Fruit fly (Drosophila melanogaster) whole organism, embryonic: ENCODE results near the gene CG6287.

Experiments
- Atf3 ChIP-seq: fragments of 200-800 bp; sonication (Bioruptor generic); optimal IDR thresholded peaks from 3 replicates; lab custom pipeline; 2016; ENCODE audit warnings: missing biosample characterization, missing genetic modification characterization
- Atf6 ChIP-seq: fragments of 200-800 bp; sonication (Bioruptor generic); IDR thresholded peaks from 2 replicates; pipeline ENCODE4 v1.3.6; 2022; ENCODE audit warnings: missing biosample characterization, missing genetic modification characterization
- CG10654 ChIP-seq: fragments of 200-800 bp; sonication (Bioruptor generic); optimal IDR thresholded peaks from 2 replicates; lab custom pipeline; 2016; ENCODE audit warnings: missing biosample characterization, missing genetic modification characterization
- CG15479 ChIP-seq: fragments of 200-800 bp; sonication (Bioruptor generic); optimal IDR thresholded peaks from 3 replicates; lab custom pipeline; 2019; ENCODE audit warnings: missing biosample characterization, mild to moderate bottlenecking, missing genetic modification characterization, moderate library complexity
- CG1603 ChIP-seq: fragments of 200-800 bp; sonication (Bioruptor generic); optimal IDR thresholded peaks from 2 replicates; lab custom pipeline; 2019; ENCODE audit warnings: missing biosample characterization, mild to moderate bottlenecking, missing genetic modification characterization, moderate library complexity
- CG17359 ChIP-seq: fragments of 200-800 bp; sonication (Bioruptor generic); optimal IDR thresholded peaks from 3 replicates; lab custom pipeline; 2018; ENCODE audit warnings: missing biosample characterization, mild to moderate bottlenecking, missing genetic modification characterization, moderate library complexity
- CG2116 ChIP-seq: fragments of 200-800 bp; sonication (Bioruptor generic); optimal IDR thresholded peaks from 3 replicates; lab custom pipeline; 2018; ENCODE audit warnings: missing biosample characterization, mild to moderate bottlenecking, missing genetic modification characterization
- CG31441 ChIP-seq: fragments of 200-800 bp; sonication (Bioruptor generic); IDR thresholded peaks from 2 replicates; pipeline ENCODE4 v1.3.6; 2022; ENCODE audit warnings: missing biosample characterization, missing genetic modification characterization
- CG4404 ChIP-seq: fragments of 200-800 bp; sonication (Bioruptor generic); IDR thresholded peaks from 2 replicates; pipeline ENCODE4 v1.3.6; 2022; ENCODE audit warnings: missing biosample characterization, missing genetic modification characterization
- CG4424 ChIP-seq: fragments of 200-800 bp; sonication (Bioruptor generic); optimal IDR thresholded peaks from 3 replicates; lab custom pipeline; 2016; ENCODE audit warnings: missing biosample characterization, missing genetic modification characterization
- CG5180 ChIP-seq: fragments of 200-800 bp; sonication (Bioruptor generic); optimal IDR thresholded peaks from 3 replicates; lab custom pipeline; 2017; ENCODE audit warnings: missing biosample characterization, missing genetic modification characterization, mild to moderate bottlenecking, moderate library complexity, missing genetic modification reagents
- CG6654 ChIP-seq: fragments of 200-800 bp; sonication (Bioruptor generic); optimal IDR thresholded peaks from 2 replicates; lab custom pipeline; 2017; ENCODE audit warnings: missing biosample characterization, mild to moderate bottlenecking, missing genetic modification characterization
- CG6791 ChIP-seq: fragments of 200-800 bp; sonication (Bioruptor generic); IDR thresholded peaks from 3 replicates; pipeline ENCODE4 v1.3.6; 2022; ENCODE audit warnings: missing biosample characterization, missing genetic modification characterization; ENCODE audit not compliant: partially characterized antibody
- CG7745 ChIP-seq: fragments of 200-800 bp; sonication (Bioruptor generic); optimal IDR thresholded peaks from 2 replicates; lab custom pipeline; 2018; ENCODE audit warnings: missing biosample characterization, mild to moderate bottlenecking, missing genetic modification characterization, moderate library complexity
- CG7963 ChIP-seq: fragments of 200-800 bp; sonication (Bioruptor generic); IDR thresholded peaks from 3 replicates; pipeline ENCODE4 v1.3.6; 2022; ENCODE audit warnings: missing biosample characterization, missing genetic modification characterization; ENCODE audit not compliant: partially characterized antibody
- CG9932 ChIP-seq: fragments of 200-800 bp; sonication (Bioruptor generic); IDR thresholded peaks from 2 replicates; pipeline ENCODE4 v1.3.6; 2022; ENCODE audit warnings: missing biosample characterization, missing genetic modification characterization
- D19A ChIP-seq: fragments of 200-800 bp; optimal IDR thresholded peaks from 3 replicates; lab custom pipeline; 2019; ENCODE audit warnings: missing biosample characterization, mild to moderate bottlenecking, missing genetic modification characterization, moderate library complexity
- Doc3 ChIP-seq: fragments of 200-800 bp; sonication (Bioruptor generic); IDR thresholded peaks from 3 replicates; pipeline ENCODE4 v1.3.6; 2022; ENCODE audit warnings: missing biosample characterization, missing genetic modification characterization; ENCODE audit not compliant: partially characterized antibody
- Ets97D ChIP-seq: fragments of 200-800 bp; sonication (Bioruptor generic); optimal IDR thresholded peaks from 3 replicates; lab custom pipeline; 2016; ENCODE audit warnings: missing biosample characterization, missing genetic modification characterization
- Fer3 ChIP-seq: fragments of 200-800 bp; sonication (Bioruptor generic); optimal IDR thresholded peaks from 2 replicates; lab custom pipeline; 2018; ENCODE audit warnings: missing biosample characterization, mild to moderate bottlenecking, missing genetic modification characterization, moderate library complexity
- H15 ChIP-seq: fragments of 200-800 bp; sonication (Bioruptor generic); IDR thresholded peaks from 3 replicates; pipeline ENCODE4 v1.3.6; 2022; ENCODE audit warnings: missing biosample characterization, missing genetic modification characterization
- HLH3B ChIP-seq: fragments of 200-800 bp; sonication (Bioruptor generic); IDR thresholded peaks from 2 replicates; pipeline ENCODE4 v1.3.6; 2022; ENCODE audit warnings: missing biosample characterization, missing genetic modification characterization
- Hsf ChIP-seq: fragments of 200-800 bp; sonication (Bioruptor generic); optimal IDR thresholded peaks from 3 replicates; lab custom pipeline; 2016; ENCODE audit warnings: missing biosample characterization, missing genetic modification characterization
- Med ChIP-seq: fragments of 200-800 bp; sonication (Bioruptor generic); peaks from one replicate; lab custom pipeline; 2016; ENCODE audit warnings: missing biosample characterization, missing genetic modification characterization, mild to moderate bottlenecking, inconsistent platforms, moderate library complexity
- Mrtf ChIP-seq: fragments of 200-800 bp; sonication (Bioruptor generic); IDR thresholded peaks from 3 replicates; pipeline ENCODE4 v1.3.6; 2022; ENCODE audit warnings: missing biosample characterization, missing genetic modification characterization
- NK7.1 ChIP-seq: fragments of 200-800 bp; sonication (Bioruptor generic); optimal IDR thresholded peaks from 3 replicates; lab custom pipeline; 2016; ENCODE audit warnings: missing biosample characterization, missing genetic modification characterization
- Ravus ChIP-seq: fragments of 200-800 bp; sonication (Bioruptor generic); IDR thresholded peaks from 2 replicates; pipeline ENCODE4 v1.3.6; 2022; ENCODE audit warnings: missing biosample characterization, missing genetic modification characterization
- Sin3A ChIP-seq: fragments of >200 bp; optimal IDR thresholded peaks from 2 replicates; lab custom pipeline; 2018
- ab ChIP-seq: fragments of 200-800 bp; sonication (Bioruptor generic); optimal IDR thresholded peaks from 2 replicates; lab custom pipeline; 2016; ENCODE audit warnings: missing biosample characterization, missing genetic modification characterization
- abd-A ChIP-seq: fragments of 200-800 bp; sonication (Bioruptor generic); optimal IDR thresholded peaks from 3 replicates; lab custom pipeline; 2019; ENCODE audit warnings: missing biosample characterization, mild to moderate bottlenecking, missing genetic modification characterization, moderate library complexity
- al ChIP-seq: fragments of 200-800 bp; sonication (Bioruptor generic); IDR thresholded peaks from 2 replicates; pipeline ENCODE4 v1.3.6; 2022; ENCODE audit warnings: missing biosample characterization, missing genetic modification characterization
- bab2 ChIP-seq: fragments of 200-800 bp; sonication (Bioruptor generic); optimal IDR thresholded peaks from 2 replicates; lab custom pipeline; 2016; ENCODE audit warnings: missing biosample characterization, missing genetic modification characterization
- bigmax ChIP-seq: fragments of 200-800 bp; sonication (Bioruptor generic); optimal IDR thresholded peaks from 2 replicates; lab custom pipeline; 2018; ENCODE audit warnings: missing biosample characterization, mild to moderate bottlenecking, missing genetic modification characterization
- chif ChIP-seq, 2 experiments: fragments of 200-800 bp; sonication (Bioruptor generic); optimal IDR thresholded peaks; 3 replicates each; lab custom pipeline; 2016; ENCODE audit warnings: missing biosample characterization in 2 of 2, missing genetic modification characterization in 2 of 2
- emc ChIP-seq: fragments of 200-800 bp; sonication (Bioruptor generic); optimal IDR thresholded peaks from 2 replicates; lab custom pipeline; 2016; ENCODE audit warnings: missing biosample characterization, missing genetic modification characterization
- en ChIP-seq: fragments of 200-800 bp; sonication (Bioruptor generic); optimal IDR thresholded peaks from 2 replicates; lab custom pipeline; 2016; ENCODE audit warnings: missing biosample characterization, missing genetic modification characterization
- exex ChIP-seq: fragments of 200-800 bp; sonication (Bioruptor generic); optimal IDR thresholded peaks from 4 replicates; lab custom pipeline; 2018; ENCODE audit warnings: missing biosample characterization, mild to moderate bottlenecking, missing genetic modification characterization, moderate library complexity
- fd3F ChIP-seq: fragments of 200-800 bp; sonication (Bioruptor generic); optimal IDR thresholded peaks from 2 replicates; lab custom pipeline; 2018; ENCODE audit warnings: missing biosample characterization, mild to moderate bottlenecking, missing genetic modification characterization, moderate library complexity
- fd64A ChIP-seq: fragments of 200-800 bp; sonication (Bioruptor generic); optimal IDR thresholded peaks from 3 replicates; lab custom pipeline; 2018; ENCODE audit warnings: missing biosample characterization, mild to moderate bottlenecking, missing genetic modification characterization
- ftz-f1 ChIP-seq: fragments of 200-800 bp; sonication (Bioruptor generic); optimal IDR thresholded peaks from 2 replicates; lab custom pipeline; 2016; ENCODE audit warnings: missing biosample characterization, missing genetic modification characterization
- fu2 ChIP-seq: fragments of 200-800 bp; sonication (Bioruptor generic); optimal IDR thresholded peaks from 2 replicates; lab custom pipeline; 2016; ENCODE audit warnings: missing biosample characterization, missing genetic modification characterization
- gro ChIP-seq: fragments of 200-800 bp; sonication (Bioruptor generic); optimal IDR thresholded peaks from 2 replicates; lab custom pipeline; 2016; ENCODE audit warnings: missing biosample characterization, missing genetic modification characterization
- her ChIP-seq: fragments of 200-800 bp; sonication (Bioruptor generic); optimal IDR thresholded peaks from 2 replicates; lab custom pipeline; 2016; ENCODE audit warnings: missing biosample characterization, missing genetic modification characterization
- hth ChIP-seq: fragments of >200 bp; optimal IDR thresholded peaks from 2 replicates; lab custom pipeline; 2017; ENCODE audit warnings: inconsistent platforms
- knrl ChIP-seq: fragments of 200-800 bp; sonication (Bioruptor generic); IDR thresholded peaks from 3 replicates; pipeline ENCODE4 v1.3.6; 2022; ENCODE audit warnings: missing biosample characterization, missing genetic modification characterization; ENCODE audit not compliant: partially characterized antibody
- lab ChIP-seq: fragments of 200-800 bp; sonication (Bioruptor generic); optimal IDR thresholded peaks from 3 replicates; lab custom pipeline; 2017; ENCODE audit warnings: missing biosample characterization, missing genetic modification characterization, mild to moderate bottlenecking, moderate library complexity, missing genetic modification reagents
- nerfin-1 ChIP-seq: fragments of 200-800 bp; sonication (Bioruptor generic); optimal IDR thresholded peaks from 3 replicates; lab custom pipeline; 2019; ENCODE audit warnings: missing biosample characterization, mild to moderate bottlenecking, missing genetic modification characterization, moderate library complexity
- nom ChIP-seq: fragments of 200-800 bp; sonication (Bioruptor generic); optimal IDR thresholded peaks from 2 replicates; lab custom pipeline; 2017; ENCODE audit warnings: missing biosample characterization, missing genetic modification characterization, mild to moderate bottlenecking, moderate library complexity, missing genetic modification reagents
- pb ChIP-seq: fragments of 200-800 bp; sonication (Bioruptor generic); optimal IDR thresholded peaks from 3 replicates; lab custom pipeline; 2016; ENCODE audit warnings: missing biosample characterization, missing genetic modification characterization
- pho ChIP-seq: fragments of 200-800 bp; sonication (Bioruptor generic); optimal IDR thresholded peaks from 2 replicates; lab custom pipeline; 2016; ENCODE audit warnings: missing biosample characterization, missing genetic modification characterization
- pros ChIP-seq: fragments of 200-800 bp; sonication (Bioruptor generic); optimal IDR thresholded peaks from 3 replicates; lab custom pipeline; 2019; ENCODE audit warnings: missing biosample characterization, mild to moderate bottlenecking, missing genetic modification characterization, moderate library complexity
- slou ChIP-seq: fragments of 200-800 bp; sonication (Bioruptor generic); optimal IDR thresholded peaks from 3 replicates; lab custom pipeline; 2016; ENCODE audit warnings: missing biosample characterization, missing genetic modification characterization
- tgo ChIP-seq: fragments of 200-800 bp; sonication (Bioruptor generic); IDR thresholded peaks from 3 replicates; pipeline ENCODE4 v1.3.6; 2022; ENCODE audit warnings: missing biosample characterization, missing genetic modification characterization

The CG6287 gene

dm6 chr2L:11189116-11189449 lies 33.6 kb upstream of the CG6287 start (continued):
- no peak for TF ChIP-seq emc (GFP tag; lab: Kevin White, UChicago)
- TF ChIP-seq HLH3B (GFP tag; lab: Robert Waterston, UW): 0 out of 2 replicates have a peak, but pooled peaks have one; percentile 34
- no peak for TF ChIP-seq slou (GFP tag; lab: Kevin White, UChicago)
- no peak for TF ChIP-seq knrl (GFP tag; lab: Robert Waterston, UW)
- peak; percentile 74 for TF ChIP-seq Med
- TF ChIP-seq CG10654 (GFP tag; lab: Kevin White, UChicago): no peak
- peak; percentile 64 for TF ChIP-seq CG1603 (tag; lab: Kevin White, UChicago)
- TF ChIP-seq en (GFP tag; lab: Kevin White, UChicago): no peak
- no peak for TF ChIP-seq CG17359 (tag; lab: Kevin White, UChicago)
- TF ChIP-seq D19A (tag; lab: Kevin White, UChicago): peak; percentile 78
- TF ChIP-seq hth (lab: Kevin White, UChicago): no peak
- TF ChIP-seq bigmax: no peak
- TF ChIP-seq chif (GFP tag; optimal IDR thresholded peaks at IDR 0.05; lab: Kevin White, UChicago): peak in 1 of 2 experiments; percentile 33
- TF ChIP-seq fu2 (GFP tag; lab: Kevin White, UChicago): no peak
- TF ChIP-seq pros (GFP tag; lab: Kevin White, UChicago): no peak
- no peak for TF ChIP-seq Ets97D (GFP tag; lab: Kevin White, UChicago)
- no peak for TF ChIP-seq CG6654 (GFP tag; lab: Kevin White, UChicago)
- no peak for TF ChIP-seq pho
- no peak for TF ChIP-seq Hsf (GFP tag; lab: Kevin White, UChicago)
- no peak for TF ChIP-seq NK7.1 (GFP tag; lab: Kevin White, UChicago)
- no peak for TF ChIP-seq CG5180 (GFP tag; lab: Kevin White, UChicago)
- peak; percentile 73 for TF ChIP-seq CG31441 (GFP tag; lab: Robert Waterston, UW)
- TF ChIP-seq Mrtf (GFP tag; lab: Robert Waterston, UW): no peak
- no peak for TF ChIP-seq bab2 (GFP tag; lab: Kevin White, UChicago)
- TF ChIP-seq CG7745: no peak
- no peak for TF ChIP-seq exex (tag; lab: Kevin White, UChicago)
- no peak for TF ChIP-seq ab
- TF ChIP-seq fd3F (GFP tag; lab: Kevin White, UChicago): no peak
- TF ChIP-seq H15 (GFP tag; lab: Robert Waterston, UW): no peak
- peak; percentile 76 for TF ChIP-seq CG4404 (GFP tag; lab: Robert Waterston, UW)
- TF ChIP-seq her (GFP tag; lab: Kevin White, UChicago): no peak
- TF ChIP-seq CG2116 (GFP tag; lab: Kevin White, UChicago): no peak
- TF ChIP-seq fd64A (GFP tag; lab: Kevin White, UChicago): no peak
- TF ChIP-seq tgo (GFP tag; lab: Robert Waterston, UW): peak; percentile 20; the same call in 1 of the 3 replicates
- TF ChIP-seq Atf6 (GFP tag; lab: Robert Waterston, UW): no peak
- no peak for TF ChIP-seq CG7963
- TF ChIP-seq CG4424 (GFP tag; lab: Kevin White, UChicago): peak; percentile 62
- no peak for TF ChIP-seq Doc3 (GFP tag; lab: Robert Waterston, UW)
- no peak for TF ChIP-seq Fer3 (tag; lab: Kevin White, UChicago)
- TF ChIP-seq lab (GFP tag; lab: Kevin White, UChicago): no peak
- TF ChIP-seq CG15479 (GFP tag; lab: Kevin White, UChicago): no peak
- TF ChIP-seq abd-A: no peak
- TF ChIP-seq Ravus (GFP tag; lab: Robert Waterston, UW): no peak
- TF ChIP-seq nerfin-1 (tag; lab: Kevin White, UChicago): no peak
- TF ChIP-seq CG9932 (GFP tag; lab: Robert Waterston, UW): no peak
- TF ChIP-seq ftz-f1 (GFP tag; lab: Kevin White, UChicago): no peak
- TF ChIP-seq Sin3A (lab: Kevin White, UChicago): no peak
- no peak for TF ChIP-seq pb (GFP tag; lab: Kevin White, UChicago)
- no peak for TF ChIP-seq nom (GFP tag; lab: Kevin White, UChicago)
- no peak for TF ChIP-seq Atf3 (GFP tag; lab: Kevin White, UChicago)
- TF ChIP-seq al (GFP tag; lab: Robert Waterston, UW): no peak
- TF ChIP-seq gro (GFP tag; lab: Kevin White, UChicago): no peak
- no peak for TF ChIP-seq CG6791 (GFP tag; lab: Robert Waterston, UW)
